Worm (Caenorhabditis elegans) whole organism, late embryonic: ENCODE data around the gene hpo-28.

Source experiments
- C08G9.2 ChIP-seq: sonication (generic microtip); optimal IDR thresholded peaks from 2 replicates; lab custom pipeline; 2016; ENCODE audit warnings: mild to moderate bottlenecking, missing genetic modification characterization, moderate library complexity, missing compliant biosample characterization
- F13H6.1 ChIP-seq: sonication (generic microtip); optimal IDR thresholded peaks from 2 replicates; lab custom pipeline; 2016; ENCODE audit warnings: missing genetic modification characterization, missing compliant biosample characterization
- ama-1 ChIP-seq: fragments of 150-350 bp; optimal IDR thresholded peaks from 2 replicates; lab custom pipeline; 2014
- ceh-14 ChIP-seq: sonication (generic microtip); optimal IDR thresholded peaks from 2 replicates; lab custom pipeline; 2016; ENCODE audit warnings: missing genotype, missing genetic modification characterization, missing compliant biosample characterization
- ceh-18 ChIP-seq: sonication (generic microtip); optimal IDR thresholded peaks from 2 replicates; lab custom pipeline; 2016; ENCODE audit warnings: missing genetic modification characterization, missing compliant biosample characterization
- ceh-19 ChIP-seq: fragments of 200-800 bp; sonication (Bioruptor generic); optimal IDR thresholded peaks from 2 replicates; lab custom pipeline; 2018; ENCODE audit warnings: mild to moderate bottlenecking, missing genetic modification characterization, missing compliant biosample characterization
- ceh-2 ChIP-seq: sonication (generic microtip); optimal IDR thresholded peaks from 2 replicates; lab custom pipeline; 2016; ENCODE audit warnings: missing genotype, missing genetic modification characterization, missing compliant biosample characterization
- ceh-22 ChIP-seq: sonication (generic microtip); optimal IDR thresholded peaks from 2 replicates; lab custom pipeline; 2017; ENCODE audit warnings: missing biosample characterization, missing genetic modification characterization
- ceh-24 ChIP-seq: sonication (generic microtip); optimal IDR thresholded peaks from 2 replicates; lab custom pipeline; 2016; ENCODE audit warnings: mild to moderate bottlenecking, missing genetic modification characterization, missing compliant biosample characterization
- ceh-31 ChIP-seq: sonication (generic microtip); optimal IDR thresholded peaks from 2 replicates; lab custom pipeline; 2016; ENCODE audit warnings: missing genetic modification characterization, missing compliant biosample characterization
- ceh-34 ChIP-seq: sonication (generic microtip); optimal IDR thresholded peaks from 2 replicates; lab custom pipeline; 2016; ENCODE audit warnings: mild to moderate bottlenecking, missing genetic modification characterization, missing compliant biosample characterization
- ceh-45 ChIP-seq: fragments of 200-800 bp; sonication (Bioruptor generic); IDR thresholded peaks from 2 replicates; pipeline ENCODE4 v1.3.6; 2022; ENCODE audit warnings: missing genetic modification reagents, missing genetic modification characterization, missing compliant biosample characterization
- ceh-48 ChIP-seq: sonication (generic microtip); optimal IDR thresholded peaks from 2 replicates; lab custom pipeline; 2016; ENCODE audit warnings: missing genetic modification characterization, inconsistent platforms, missing compliant biosample characterization
- ceh-6 ChIP-seq: fragments of 200-800 bp; sonication (Bioruptor generic); optimal IDR thresholded peaks from 2 replicates; lab custom pipeline; 2018; ENCODE audit warnings: mild to moderate bottlenecking, missing genetic modification characterization, missing compliant biosample characterization
- dmd-4 ChIP-seq: sonication (generic microtip); optimal IDR thresholded peaks from 2 replicates; lab custom pipeline; 2016; ENCODE audit warnings: borderline replicate concordance, missing genetic modification characterization, missing compliant biosample characterization
- dve-1 ChIP-seq: sonication (generic microtip); optimal IDR thresholded peaks from 2 replicates; lab custom pipeline; 2017; ENCODE audit warnings: antibody characterized with exemption, mild to moderate bottlenecking, missing genetic modification characterization, missing compliant biosample characterization
- elt-2 ChIP-seq: sonication (generic microtip); optimal IDR thresholded peaks from 2 replicates; lab custom pipeline; 2016; ENCODE audit warnings: missing genetic modification reagents, missing genetic modification characterization, missing compliant biosample characterization
- ets-4 ChIP-seq: sonication (generic microtip); optimal IDR thresholded peaks from 2 replicates; lab custom pipeline; 2016; ENCODE audit warnings: missing genetic modification characterization, missing compliant biosample characterization
- eyg-1 ChIP-seq: sonication (generic microtip); optimal IDR thresholded peaks from 2 replicates; lab custom pipeline; 2016; ENCODE audit warnings: missing genotype, missing genetic modification characterization, missing compliant biosample characterization
- fkh-10 ChIP-seq: fragments of 150-350 bp; optimal IDR thresholded peaks from 2 replicates; lab custom pipeline; 2014; ENCODE audit warnings: missing biosample characterization, missing genetic modification reagents, missing genetic modification characterization
- hlh-13 ChIP-seq: fragments of 200-800 bp; sonication (Bioruptor generic); optimal IDR thresholded peaks from 2 replicates; lab custom pipeline; 2018; ENCODE audit warnings: mild to moderate bottlenecking, missing genetic modification characterization, missing compliant biosample characterization
- hlh-30 ChIP-seq: sonication (generic microtip); optimal IDR thresholded peaks from 2 replicates; lab custom pipeline; 2017; ENCODE audit warnings: antibody characterized with exemption, missing genetic modification characterization, missing compliant biosample characterization; ENCODE audit not compliant: insufficient read depth
- hlh-6 ChIP-seq: sonication (generic microtip); optimal IDR thresholded peaks from 2 replicates; lab custom pipeline; 2016; ENCODE audit warnings: missing genotype, missing genetic modification characterization, missing compliant biosample characterization
- lim-6 ChIP-seq: sonication (generic microtip); optimal IDR thresholded peaks from 2 replicates; lab custom pipeline; 2016; ENCODE audit warnings: missing genetic modification characterization, missing compliant biosample characterization
- lin-11 ChIP-seq: fragments of 200-800 bp; sonication (Bioruptor generic); optimal IDR thresholded peaks from 2 replicates; lab custom pipeline; 2018; ENCODE audit warnings: mild to moderate bottlenecking, missing genetic modification characterization, missing compliant biosample characterization
- madf-2 ChIP-seq: sonication (generic microtip); optimal IDR thresholded peaks from 2 replicates; lab custom pipeline; 2017; ENCODE audit warnings: missing genetic modification characterization, missing compliant biosample characterization
- nfya-1 ChIP-seq: sonication (generic microtip); optimal IDR thresholded peaks from 2 replicates; lab custom pipeline; 2017; ENCODE audit warnings: missing genetic modification characterization, mild to moderate bottlenecking, missing compliant biosample characterization, antibody characterized with exemption, moderate library complexity
- npax-4 ChIP-seq: sonication (generic microtip); optimal IDR thresholded peaks from 2 replicates; lab custom pipeline; 2016; ENCODE audit warnings: missing genetic modification characterization, missing compliant biosample characterization
- pag-3 ChIP-seq: sonication (generic microtip); optimal IDR thresholded peaks from 2 replicates; lab custom pipeline; 2016; ENCODE audit warnings: missing compliant biosample characterization, missing genetic modification characterization, borderline replicate concordance
- pax-1 ChIP-seq: fragments of 150-350 bp; optimal IDR thresholded peaks from 2 replicates; lab custom pipeline; 2014; ENCODE audit warnings: missing biosample characterization, missing genetic modification characterization
- pha-4 ChIP-seq: fragments of 150-350 bp; optimal IDR thresholded peaks from 2 replicates; lab custom pipeline; 2018; ENCODE audit warnings: missing biosample characterization, missing genetic modification reagents, missing genetic modification characterization
- pros-1 ChIP-seq: fragments of 150-350 bp; optimal IDR thresholded peaks from 2 replicates; lab custom pipeline; 2014; ENCODE audit warnings: missing biosample characterization, missing genetic modification reagents, missing genetic modification characterization
- ref-2 ChIP-seq: sonication (generic microtip); optimal IDR thresholded peaks from 2 replicates; lab custom pipeline; 2016; ENCODE audit warnings: missing genetic modification characterization, missing compliant biosample characterization
- rnt-1 ChIP-seq: sonication (generic microtip); optimal IDR thresholded peaks from 2 replicates; lab custom pipeline; 2016; ENCODE audit warnings: missing genetic modification characterization, missing compliant biosample characterization
- sdc-2 ChIP-seq: sonication (generic microtip); optimal IDR thresholded peaks from 2 replicates; lab custom pipeline; 2016; ENCODE audit warnings: missing genotype, missing genetic modification characterization, missing compliant biosample characterization
- sox-2 ChIP-seq: fragments of 200-800 bp; sonication (Bioruptor generic); IDR thresholded peaks from 2 replicates; pipeline ENCODE4 v1.3.6; 2022; ENCODE audit warnings: missing genetic modification reagents, missing genetic modification characterization, missing compliant biosample characterization
- syd-9 ChIP-seq: sonication (generic microtip); optimal IDR thresholded peaks from 2 replicates; lab custom pipeline; 2016; ENCODE audit warnings: mild to moderate bottlenecking, missing genetic modification characterization, moderate library complexity, missing compliant biosample characterization
- tbx-2 ChIP-seq: sonication (generic microtip); optimal IDR thresholded peaks from 2 replicates; lab custom pipeline; 2016; ENCODE audit warnings: missing genetic modification characterization, missing compliant biosample characterization
- tbx-7 ChIP-seq: sonication (generic microtip); optimal IDR thresholded peaks from 2 replicates; lab custom pipeline; 2016; ENCODE audit warnings: missing genotype, missing genetic modification characterization, missing compliant biosample characterization
- unc-42 ChIP-seq: sonication (generic microtip); optimal IDR thresholded peaks from 2 replicates; lab custom pipeline; 2016; ENCODE audit warnings: missing genotype, missing genetic modification characterization, missing compliant biosample characterization
- unc-55 ChIP-seq: sonication (generic microtip); optimal IDR thresholded peaks from 2 replicates; lab custom pipeline; 2017; ENCODE audit warnings: missing biosample characterization, missing genetic modification reagents, missing genetic modification characterization
- unc-86 ChIP-seq: sonication (generic microtip); optimal IDR thresholded peaks from 2 replicates; lab custom pipeline; 2016; ENCODE audit warnings: missing genetic modification characterization, missing compliant biosample characterization
- ztf-16 ChIP-seq: sonication (generic microtip); optimal IDR thresholded peaks from 2 replicates; lab custom pipeline; 2017; ENCODE audit warnings: missing genetic modification characterization, missing compliant biosample characterization

Gene hpo-28

DNA sequence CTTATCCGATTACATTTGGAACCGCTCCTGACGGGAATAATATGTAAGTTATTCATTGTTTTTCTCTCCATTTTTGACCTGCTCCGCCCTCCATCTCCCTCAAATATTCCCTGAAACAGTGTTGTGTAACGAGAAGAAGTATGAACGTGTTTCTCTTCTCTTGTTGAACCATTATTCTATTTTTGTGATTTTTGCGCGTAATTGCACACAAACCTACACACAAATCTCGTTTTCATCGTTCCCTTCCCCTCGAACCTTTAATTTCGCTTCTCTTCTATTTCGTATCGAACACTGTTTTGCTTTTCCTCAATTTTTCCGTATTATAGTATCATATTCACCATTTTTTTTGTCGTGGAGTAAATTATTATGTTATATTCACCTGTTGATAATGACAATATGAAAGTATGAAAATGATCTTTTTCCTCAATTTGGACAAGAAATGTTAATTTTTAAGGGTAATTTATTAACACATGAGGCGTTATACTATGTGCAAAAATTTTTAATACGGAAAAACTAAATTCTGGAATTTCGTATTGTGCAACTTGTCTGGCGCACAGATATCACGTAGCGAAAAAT lies 8.1 kb upstream of the hpo-28 start:
- TF ChIP-seq unc-86 = no peak

DNA sequence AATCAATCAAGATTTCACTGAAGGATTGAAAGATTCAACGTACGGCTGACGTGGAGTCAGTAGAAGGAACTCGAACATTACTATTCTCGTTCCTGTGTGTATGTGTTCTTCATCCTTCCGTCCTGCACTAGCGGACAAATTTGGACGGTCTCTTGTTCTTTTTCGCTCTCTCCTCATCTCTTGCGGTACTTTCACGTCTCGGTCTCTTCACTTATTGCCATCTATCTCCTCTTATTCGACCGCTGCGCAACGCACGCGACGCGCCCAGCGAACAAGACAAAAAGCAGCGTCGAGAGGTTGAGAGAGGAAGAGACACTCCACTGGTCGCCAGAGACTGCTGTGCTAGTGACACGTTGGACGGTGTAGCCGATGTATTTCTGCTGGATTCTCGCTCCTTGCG lies 6.3 kb upstream of the hpo-28 start:
- TF ChIP-seq ceh-6 (GFP tag; lab: Kevin White, UChicago) (no peak), pros-1 (peak; percentile 71), unc-42 (tag; lab: Kevin White, UChicago) (peak; percentile 34), ceh-48 (tag; lab: Kevin White, UChicago) (no peak), rnt-1 (tag; lab: Kevin White, UChicago) (peak; percentile 70), ref-2 (tag; lab: Kevin White, UChicago) (peak; percentile 77), pax-1 (no peak), ztf-16 (tag; lab: Kevin White, UChicago) (peak; percentile 3), ceh-31 (tag; lab: Kevin White, UChicago) (peak; percentile 84), lin-11 (no peak), unc-86 (no peak), sdc-2 (tag; lab: Kevin White, UChicago) (peak; percentile 26), hlh-13 (GFP tag; lab: Kevin White, UChicago) (peak; percentile 26), ceh-45 (GFP tag; lab: Robert Waterston, UW) (0 out of 2 replicates have a peak, but pooled peaks have one; percentile 13), tbx-2 (tag; lab: Kevin White, UChicago) (peak; percentile 83), ceh-2 (tag; lab: Kevin White, UChicago) (peak; percentile 36), syd-9 (tag; lab: Kevin White, UChicago) (peak; percentile 54), ceh-18 (tag; lab: Kevin White, UChicago) (peak; percentile 40), hlh-30 (tag; lab: Kevin White, UChicago) (peak; percentile 79), ceh-22 (tag; lab: Kevin White, UChicago) (peak; percentile 52), pag-3 (tag; lab: Kevin White, UChicago) (no peak), ceh-14 (peak; percentile 24), eyg-1 (tag; lab: Kevin White, UChicago) (no peak), unc-55 (GFP tag; lab: Kevin White, UChicago) (peak; percentile 58), tbx-7 (peak; percentile 22), ceh-34 (tag; lab: Kevin White, UChicago) (peak; percentile 66), ceh-24 (tag; lab: Kevin White, UChicago) (no peak), ceh-19 (GFP tag; lab: Kevin White, UChicago) (peak; percentile 26), lim-6 (tag; lab: Kevin White, UChicago) (peak; percentile 12), C08G9.2 (tag; lab: Kevin White, UChicago) (peak; percentile 7), ets-4 (tag; lab: Kevin White, UChicago) (peak; percentile 79), nfya-1 (tag; lab: Kevin White, UChicago) (peak; percentile 84), npax-4 (tag; lab: Kevin White, UChicago) (no peak), elt-2 (tag; lab: Kevin White, UChicago) (peak; percentile 45), dve-1 (tag; lab: Kevin White, UChicago) (peak; percentile 24), F13H6.1 (tag; lab: Kevin White, UChicago) (peak; percentile 17), ama-1 (peak; percentile 60), pha-4 (no peak), sox-2 (GFP tag; lab: Robert Waterston, UW) (peak; percentile 20; the same call in 1 of the 2 replicates), madf-2 (no peak), dmd-4 (tag; lab: Kevin White, UChicago) (no peak), fkh-10 (GFP tag; lab: Kevin White, UChicago) (no peak), hlh-6 (peak; percentile 61)
- TF ChIP-seq, all 69 proteins: peak for 30
